Fruit fly (Drosophila melanogaster): Measurements from ENCODE around the gene CG7857.

- TF ChIP-seq pan (optimal IDR thresholded peaks at IDR 0.05) = no peak
- TF ChIP-seq tai (GFP tag; optimal IDR thresholded peaks at IDR 0.05) = no peak
- no peak for TF ChIP-seq N (GFP tag; optimal IDR thresholded peaks at IDR 0.05)
- TF ChIP-seq CG32264 (GFP tag; optimal IDR thresholded peaks at IDR 0.05) = no peak
Measured at dm6 chr3L:15498745-15499144, 5.9 kb downstream of the CG7857 start, which contains the start of gene CG7275.

Data from whole organism, wandering third instar larva.